Worm (Caenorhabditis elegans) whole organism, young adult: Measurements from ENCODE around the gene C05C10.7.

Experiments
- B0336.3 ChIP-seq: fragments of 200-800 bp; sonication (Bioruptor generic); IDR thresholded peaks from 2 replicates; pipeline ENCODE4 v1.3.6; 2022; ENCODE audit warnings: missing genetic modification characterization, missing compliant biosample characterization
- D2030.7 ChIP-seq: fragments of 200-800 bp; sonication (Bioruptor generic); IDR thresholded peaks from 2 replicates; pipeline ENCODE4 v1.3.6; 2022; ENCODE audit warnings: missing genetic modification reagents, missing genetic modification characterization, missing compliant biosample characterization
- F10E7.11 ChIP-seq: sonication (generic microtip); optimal IDR thresholded peaks from 2 replicates; lab custom pipeline; 2017; ENCODE audit warnings: mild to moderate bottlenecking, missing genetic modification characterization, moderate library complexity, missing compliant biosample characterization
- F23B12.7 ChIP-seq: sonication (generic microtip); optimal IDR thresholded peaks from 2 replicates; lab custom pipeline; 2017; ENCODE audit warnings: missing genetic modification characterization, mild to moderate bottlenecking, missing compliant biosample characterization, antibody characterized with exemption, moderate library complexity; ENCODE audit not compliant: insufficient read depth
- F33H1.4 ChIP-seq: fragments of 200-800 bp; sonication (Bioruptor generic); IDR thresholded peaks from 2 replicates; pipeline ENCODE4 v1.3.6; 2022; ENCODE audit warnings: missing genetic modification reagents, missing genetic modification characterization, missing compliant biosample characterization
- F37B4.10 ChIP-seq: fragments of 200-800 bp; sonication (Bioruptor generic); IDR thresholded peaks from 2 replicates; pipeline ENCODE4 v1.3.6; 2022; ENCODE audit warnings: missing genetic modification characterization, missing compliant biosample characterization
- F49E8.2 ChIP-seq: sonication (generic microtip); optimal IDR thresholded peaks from 3 replicates; lab custom pipeline; 2017; ENCODE audit warnings: missing genetic modification characterization, mild to moderate bottlenecking, missing compliant biosample characterization, antibody characterized with exemption, moderate library complexity; ENCODE audit not compliant: insufficient read depth
- F52B5.7 ChIP-seq: sonication (generic microtip); optimal IDR thresholded peaks from 2 replicates; lab custom pipeline; 2016; ENCODE audit warnings: mild to moderate bottlenecking, missing genetic modification characterization, missing compliant biosample characterization
- F55B11.4 ChIP-seq: sonication (generic microtip); optimal IDR thresholded peaks from 2 replicates; lab custom pipeline; 2016; ENCODE audit warnings: missing compliant biosample characterization, missing genetic modification characterization, borderline replicate concordance; ENCODE audit not compliant: insufficient read depth
- Y53F4B.3 ChIP-seq: fragments of 200-800 bp; sonication (Bioruptor generic); IDR thresholded peaks from 2 replicates; pipeline ENCODE4 v1.3.6; 2022; ENCODE audit warnings: missing genetic modification reagents, missing genetic modification characterization, missing compliant biosample characterization
- ama-1 ChIP-seq, 3 experiments: fragments of 150-350 bp in 1 of 3; sonication (generic microtip) in 2 of 3; optimal IDR thresholded peaks; 2 replicates each; lab custom pipeline; 2014 to 2018; ENCODE audit warnings: missing biosample characterization in 2 of 3, missing genetic modification characterization in 2 of 3, missing genetic modification reagents in 2 of 3
- aptf-2 ChIP-seq: fragments of 200-800 bp; sonication (Bioruptor generic); conservative IDR thresholded peaks from 2 replicates; pipeline ENCODE4 v1.3.6; 2022; ENCODE audit warnings: missing genetic modification reagents, missing genetic modification characterization, missing compliant biosample characterization
- athp-1 ChIP-seq: sonication (generic microtip); optimal IDR thresholded peaks from 2 replicates; lab custom pipeline; 2017; ENCODE audit warnings: mild to moderate bottlenecking, missing genetic modification characterization, missing compliant biosample characterization
- attf-5 ChIP-seq: fragments of 200-800 bp; sonication (Bioruptor generic); optimal IDR thresholded peaks from 2 replicates; lab custom pipeline; 2018; ENCODE audit warnings: mild to moderate bottlenecking, missing genetic modification characterization, missing compliant biosample characterization
- attf-6 ChIP-seq: fragments of 200-800 bp; sonication (Bioruptor generic); IDR thresholded peaks from 2 replicates; pipeline ENCODE4 v1.3.6; 2022; ENCODE audit warnings: missing genetic modification reagents, missing genetic modification characterization, missing compliant biosample characterization
- ceh-100 ChIP-seq: fragments of 200-800 bp; sonication (Bioruptor generic); IDR thresholded peaks from 2 replicates; pipeline ENCODE4 v1.3.6; 2022; ENCODE audit warnings: missing genetic modification reagents, missing genetic modification characterization, missing compliant biosample characterization
- ceh-27 ChIP-seq: fragments of 200-800 bp; sonication (Bioruptor generic); optimal IDR thresholded peaks from 2 replicates; lab custom pipeline; 2018; ENCODE audit warnings: mild to moderate bottlenecking, missing genetic modification characterization, moderate library complexity, missing compliant biosample characterization
- ceh-79 ChIP-seq: sonication (generic microtip); optimal IDR thresholded peaks from 2 replicates; lab custom pipeline; 2017; ENCODE audit warnings: mild to moderate bottlenecking, missing genetic modification characterization, missing compliant biosample characterization
- die-1 ChIP-seq: sonication (generic microtip); optimal IDR thresholded peaks from 2 replicates; lab custom pipeline; 2016; ENCODE audit warnings: missing genotype, mild to moderate bottlenecking, missing genetic modification characterization, missing compliant biosample characterization
- dox-1 ChIP-seq: fragments of 200-800 bp; sonication (Bioruptor generic); IDR thresholded peaks from 2 replicates; pipeline ENCODE4 v1.3.6; 2022; ENCODE audit warnings: missing genetic modification reagents, missing genetic modification characterization, missing compliant biosample characterization
- dpff-1 ChIP-seq: sonication (generic microtip); optimal IDR thresholded peaks from 2 replicates; lab custom pipeline; 2017; ENCODE audit warnings: mild to moderate bottlenecking, missing genetic modification characterization, missing compliant biosample characterization
- egl-44 ChIP-seq: fragments of 200-800 bp; sonication (Bioruptor generic); IDR thresholded peaks from 2 replicates; pipeline ENCODE4 v1.3.6; 2022; ENCODE audit warnings: missing genetic modification reagents, missing genetic modification characterization, missing compliant biosample characterization
- egrh-3 ChIP-seq: fragments of 200-800 bp; sonication (Bioruptor generic); IDR thresholded peaks from 2 replicates; pipeline ENCODE4 v1.3.6; 2022; ENCODE audit warnings: missing genetic modification reagents, missing genetic modification characterization, missing compliant biosample characterization
- ets-4 ChIP-seq: fragments of 200-800 bp; sonication (Bioruptor generic); optimal IDR thresholded peaks from 2 replicates; lab custom pipeline; 2018; ENCODE audit warnings: mild to moderate bottlenecking, missing genetic modification characterization, missing compliant biosample characterization
- him-1 ChIP-seq: sonication (generic microtip); optimal IDR thresholded peaks from 2 replicates; lab custom pipeline; 2016; ENCODE audit warnings: missing genotype, missing genetic modification reagents, missing genetic modification characterization, missing compliant biosample characterization
- hlh-12 ChIP-seq: sonication (generic microtip); optimal IDR thresholded peaks from 2 replicates; lab custom pipeline; 2016; ENCODE audit warnings: missing genetic modification characterization, missing compliant biosample characterization
- lin-26 ChIP-seq: fragments of 200-800 bp; sonication (Bioruptor generic); IDR thresholded peaks from 2 replicates; pipeline ENCODE4 v1.3.6; 2022; ENCODE audit warnings: missing genetic modification reagents, missing genetic modification characterization, missing compliant biosample characterization
- lsl-1 ChIP-seq: fragments of 200-800 bp; sonication (Bioruptor generic); optimal IDR thresholded peaks from 2 replicates; lab custom pipeline; 2018; ENCODE audit warnings: mild to moderate bottlenecking, missing genetic modification characterization, moderate library complexity, missing compliant biosample characterization
- lsy-27 ChIP-seq: sonication (generic microtip); optimal IDR thresholded peaks from 2 replicates; lab custom pipeline; 2017; ENCODE audit warnings: missing genetic modification characterization, mild to moderate bottlenecking, missing compliant biosample characterization, antibody characterized with exemption, missing genotype, borderline replicate concordance; ENCODE audit not compliant: insufficient read depth
- mcd-1 ChIP-seq: fragments of 200-800 bp; sonication (Bioruptor generic); IDR thresholded peaks from 2 replicates; pipeline ENCODE4 v1.3.6; 2022; ENCODE audit warnings: missing genetic modification reagents, missing genetic modification characterization, missing compliant biosample characterization
- mel-28 ChIP-seq: sonication (generic microtip); optimal IDR thresholded peaks from 2 replicates; lab custom pipeline; 2016; ENCODE audit warnings: borderline replicate concordance, mild to moderate bottlenecking, missing genetic modification characterization, missing compliant biosample characterization
- mxl-1 ChIP-seq: sonication (generic microtip); optimal IDR thresholded peaks from 2 replicates; lab custom pipeline; 2016; ENCODE audit warnings: missing genetic modification characterization, missing compliant biosample characterization
- nfyb-1 ChIP-seq: fragments of 200-800 bp; sonication (Bioruptor generic); IDR thresholded peaks from 2 replicates; pipeline ENCODE4 v1.3.6; 2022; ENCODE audit warnings: missing genetic modification reagents, missing genetic modification characterization, missing compliant biosample characterization
- nhr-27 ChIP-seq: fragments of 200-800 bp; sonication (Bioruptor generic); optimal IDR thresholded peaks from 2 replicates; lab custom pipeline; 2018; ENCODE audit warnings: mild to moderate bottlenecking, missing genetic modification characterization, moderate library complexity, missing compliant biosample characterization
- rcor-1 ChIP-seq: fragments of 200-800 bp; sonication (Bioruptor generic); IDR thresholded peaks from 2 replicates; pipeline ENCODE4 v1.3.6; 2022; ENCODE audit warnings: missing genetic modification reagents, missing genetic modification characterization, missing compliant biosample characterization
- rec-8 ChIP-seq, 2 experiments: sonication (generic microtip); optimal IDR thresholded peaks; 2 replicates each; lab custom pipeline; 2016; ENCODE audit warnings: mild to moderate bottlenecking in 2 of 2, missing genetic modification characterization in 2 of 2, missing genetic modification reagents in 2 of 2, missing genotype in 2 of 2, missing biosample characterization in 1 of 2, missing compliant biosample characterization in 1 of 2, moderate library complexity in 1 of 2
- rpc-1 ChIP-seq, 2 experiments: fragments of 150-350 bp in 1 of 2; sonication (generic microtip) in 1 of 2; optimal IDR thresholded peaks; 2 replicates each; lab custom pipeline; 2014 to 2018; ENCODE audit warnings: missing biosample characterization in 1 of 2, missing genetic modification characterization in 1 of 2, missing genetic modification reagents in 1 of 2, missing genotype in 1 of 2
- snpc-1.1 ChIP-seq: sonication (generic microtip); optimal IDR thresholded peaks from 2 replicates; lab custom pipeline; 2017; ENCODE audit warnings: missing genetic modification characterization, mild to moderate bottlenecking, missing compliant biosample characterization, antibody characterized with exemption, moderate library complexity, missing genotype, missing genetic modification reagents; ENCODE audit not compliant: insufficient read depth
- somi-1 ChIP-seq: fragments of 200-800 bp; sonication (Bioruptor generic); optimal IDR thresholded peaks from 2 replicates; lab custom pipeline; 2018; ENCODE audit warnings: mild to moderate bottlenecking, missing genetic modification characterization, missing compliant biosample characterization
- sptf-2 ChIP-seq: fragments of 200-800 bp; sonication (Bioruptor generic); optimal IDR thresholded peaks from 2 replicates; lab custom pipeline; 2018; ENCODE audit warnings: mild to moderate bottlenecking, missing genetic modification characterization, missing compliant biosample characterization
- tbx-9 ChIP-seq: sonication (generic microtip); optimal IDR thresholded peaks from 2 replicates; lab custom pipeline; 2016; ENCODE audit warnings: borderline replicate concordance, missing genetic modification characterization, inconsistent platforms, missing compliant biosample characterization
- tlf-1 ChIP-seq: fragments of 200-800 bp; sonication (Bioruptor generic); optimal IDR thresholded peaks from 2 replicates; lab custom pipeline; 2018; ENCODE audit warnings: mild to moderate bottlenecking, missing genetic modification characterization, missing compliant biosample characterization
- unc-130 ChIP-seq: sonication (generic microtip); optimal IDR thresholded peaks from 2 replicates; lab custom pipeline; 2016; ENCODE audit warnings: missing genetic modification reagents, missing genetic modification characterization, missing compliant biosample characterization
- zfh-2 ChIP-seq: fragments of 200-800 bp; sonication (Bioruptor generic); conservative IDR thresholded peaks from 2 replicates; pipeline ENCODE4 v1.3.6; 2022; ENCODE audit warnings: missing genetic modification reagents, missing genetic modification characterization, missing compliant biosample characterization
- ztf-18 ChIP-seq: sonication (generic microtip); optimal IDR thresholded peaks from 2 replicates; lab custom pipeline; 2016; ENCODE audit warnings: missing genotype, mild to moderate bottlenecking, missing genetic modification characterization, missing compliant biosample characterization
- ztf-22 ChIP-seq: fragments of 200-800 bp; sonication (Bioruptor generic); optimal IDR thresholded peaks from 2 replicates; lab custom pipeline; 2018; ENCODE audit warnings: mild to moderate bottlenecking, missing genetic modification characterization, moderate library complexity, missing compliant biosample characterization
- ztf-3 ChIP-seq: fragments of 200-800 bp; sonication (Bioruptor generic); optimal IDR thresholded peaks from 2 replicates; lab custom pipeline; 2018; ENCODE audit warnings: mild to moderate bottlenecking, missing genetic modification characterization, missing compliant biosample characterization

C05C10.7 gene

ce11 chrII:9933947-9934383, 4.8 kb downstream of the C05C10.7 start:
- no peak for TF ChIP-seq F10E7.11 (tag; lab: Kevin White, UChicago)
- TF ChIP-seq aptf-2 (GFP tag; lab: Robert Waterston, UW) = no peak
- TF ChIP-seq ceh-79 = peak; percentile 48
- TF ChIP-seq somi-1 (GFP tag; lab: Kevin White, UChicago) = no peak
- TF ChIP-seq dox-1 (GFP tag; lab: Robert Waterston, UW) = no peak
- no peak for TF ChIP-seq egl-44 (GFP tag; lab: Robert Waterston, UW)
- TF ChIP-seq tbx-9 (tag; lab: Kevin White, UChicago) = no peak
- no peak for TF ChIP-seq ets-4 (GFP tag; lab: Kevin White, UChicago)
- TF ChIP-seq snpc-1.1 (tag; lab: Kevin White, UChicago) = no peak
- peak; percentile 40 for TF ChIP-seq die-1 (tag; lab: Kevin White, UChicago)
- no peak for TF ChIP-seq lsy-27
- TF ChIP-seq attf-5 (GFP tag; lab: Kevin White, UChicago) = no peak
- no peak; the same call in none of the 2 replicates for TF ChIP-seq nfyb-1 (GFP tag; lab: Robert Waterston, UW)
- TF ChIP-seq ama-1 (optimal IDR thresholded peaks at IDR 0.05; lab: Kevin White, UChicago) = peak; percentile 65
- TF ChIP-seq ama-1 (GFP tag; optimal IDR thresholded peaks at IDR 0.05; lab: Kevin White, UChicago) = no peak
- no peak for TF ChIP-seq D2030.7 (GFP tag; lab: Robert Waterston, UW)
- no peak for TF ChIP-seq unc-130 (GFP tag; lab: Kevin White, UChicago)
- TF ChIP-seq athp-1 (tag; lab: Kevin White, UChicago) = no peak
- peak; percentile 2 for TF ChIP-seq F23B12.7
- no peak for TF ChIP-seq F55B11.4 (tag; lab: Kevin White, UChicago)
- no peak for TF ChIP-seq rcor-1 (GFP tag; lab: Robert Waterston, UW)
- no peak for TF ChIP-seq F33H1.4
- TF ChIP-seq rpc-1 (optimal IDR thresholded peaks at IDR 0.05; lab: Kevin White, UChicago) = no peak
- TF ChIP-seq rpc-1 (tag; optimal IDR thresholded peaks at IDR 0.05; lab: Kevin White, UChicago) = no peak
- no peak for TF ChIP-seq rec-8 (tag; optimal IDR thresholded peaks at IDR 0.05; lab: Kevin White, UChicago)
- TF ChIP-seq dpff-1 (tag; lab: Kevin White, UChicago) = peak; percentile 72
- peak; percentile 20 for TF ChIP-seq F52B5.7 (tag; lab: Kevin White, UChicago)
- no peak for TF ChIP-seq ztf-3 (GFP tag; lab: Kevin White, UChicago)
- no peak for TF ChIP-seq Y53F4B.3 (GFP tag; lab: Robert Waterston, UW)
- 0 out of 2 replicates have a peak, but pooled peaks have one; percentile 22 for TF ChIP-seq B0336.3 (GFP tag; lab: Robert Waterston, UW)
- no peak for TF ChIP-seq attf-6 (GFP tag; lab: Robert Waterston, UW)
- no peak for TF ChIP-seq F49E8.2 (tag; lab: Kevin White, UChicago)
- TF ChIP-seq egrh-3 (GFP tag; lab: Robert Waterston, UW) = no peak
- no peak for TF ChIP-seq mcd-1 (GFP tag; lab: Robert Waterston, UW)
- TF ChIP-seq F37B4.10 = no peak
- no peak for TF ChIP-seq nhr-27 (tag; lab: Kevin White, UChicago)
- no peak for TF ChIP-seq mxl-1 (tag; lab: Kevin White, UChicago)
- no peak for TF ChIP-seq mel-28 (tag; lab: Kevin White, UChicago)
- TF ChIP-seq lsl-1 (GFP tag; lab: Kevin White, UChicago) = no peak
- TF ChIP-seq zfh-2 (GFP tag; lab: Robert Waterston, UW) = no peak
- TF ChIP-seq sptf-2 = no peak
- no peak for TF ChIP-seq hlh-12 (tag; lab: Kevin White, UChicago)
- no peak for TF ChIP-seq ceh-27 (GFP tag; lab: Kevin White, UChicago)
- no peak for TF ChIP-seq him-1 (tag; lab: Kevin White, UChicago)
- TF ChIP-seq ztf-22 (GFP tag; lab: Kevin White, UChicago) = peak; percentile 21
- no peak for TF ChIP-seq ceh-100
- peak; percentile 64 for TF ChIP-seq tlf-1 (GFP tag; lab: Kevin White, UChicago)
- peak; percentile 54; the same call in 1 of the 2 replicates for TF ChIP-seq lin-26 (GFP tag; lab: Robert Waterston, UW)
- no peak for TF ChIP-seq ztf-18
